Worm (Caenorhabditis elegans): Measurements from ENCODE around the gene C17H11.6.

The C17H11.6 gene

ce11 chrX:8203684-8204083, at the start of gene C17H11.6:
TSS of gene C17H11.6 (minus strand) at chrX:8203784.
- TF ChIP-seq unc-62 (GFP tag; optimal IDR thresholded peaks at IDR 0.05) = no peak

ce11 chrX:8252293-8252692, 48.7 kb upstream of the C17H11.6 start, which contains the start of gene M60.6:
TSS of gene M60.6 (minus strand) at chrX:8252458.
- TF ChIP-seq unc-62 (GFP tag; optimal IDR thresholded peaks at IDR 0.05) = no peak

DNA sequence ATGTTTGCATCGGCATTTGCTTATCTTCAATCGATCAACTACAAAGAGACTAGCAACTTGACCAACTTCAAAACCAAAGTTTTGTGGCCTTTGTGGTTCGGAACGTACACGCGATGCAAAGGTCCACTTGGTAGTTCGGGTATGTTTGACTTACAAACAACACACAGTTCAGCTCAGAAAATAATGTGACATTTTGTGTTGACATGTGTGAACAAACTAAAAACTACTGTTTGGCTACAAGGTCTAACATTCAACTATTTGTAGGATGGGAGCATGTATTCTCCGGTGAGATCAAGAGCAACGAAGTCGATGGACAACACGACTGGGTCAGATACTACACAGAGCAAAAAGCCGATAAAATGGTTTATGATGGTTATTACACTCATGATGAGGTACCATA, 43.5 kb upstream of the C17H11.6 start:
- no peak for TF ChIP-seq unc-62 (GFP tag; optimal IDR thresholded peaks at IDR 0.05)

ce11 chrX:8246126-8246525, 42.5 kb upstream of the C17H11.6 start, which contains the start of gene kqt-2:
TSS of gene kqt-2 (minus strand) at chrX:8246369.
- TF ChIP-seq unc-62 (GFP tag; optimal IDR thresholded peaks at IDR 0.05) = no peak

DNA sequence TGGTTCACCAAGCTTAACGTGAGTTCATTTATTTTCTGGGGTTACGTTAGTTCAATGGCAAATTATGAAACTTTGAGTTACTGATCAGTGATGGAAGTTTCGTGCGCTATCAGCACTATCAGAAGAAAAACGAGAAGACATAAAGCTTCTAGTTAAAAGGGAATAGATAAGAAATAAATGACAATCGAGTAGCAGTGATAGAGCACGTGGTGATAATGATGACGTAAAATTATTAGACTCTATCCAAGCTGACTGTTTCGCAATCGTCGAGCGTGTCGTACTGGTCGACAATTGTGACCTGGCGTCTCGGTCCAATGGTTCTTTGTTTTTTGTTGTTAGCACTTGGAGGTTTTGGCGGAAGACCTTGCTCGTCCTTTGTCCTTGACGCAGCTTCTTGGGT, 39.5 kb upstream of the C17H11.6 start:
- no peak for TF ChIP-seq unc-62 (GFP tag; optimal IDR thresholded peaks at IDR 0.05)

ce11 chrX:8241906-8242305, 38.3 kb upstream of the C17H11.6 start, which contains the start of gene endu-2:
TSS of gene endu-2 (plus strand) at chrX:8242301.
- TF ChIP-seq unc-62 (GFP tag; optimal IDR thresholded peaks at IDR 0.05) = no peak

- no peak for TF ChIP-seq unc-62 (GFP tag; optimal IDR thresholded peaks at IDR 0.05)
Measured at ce11 chrX:8238639-8239055, 35.1 kb upstream of the C17H11.6 start.

DNA sequence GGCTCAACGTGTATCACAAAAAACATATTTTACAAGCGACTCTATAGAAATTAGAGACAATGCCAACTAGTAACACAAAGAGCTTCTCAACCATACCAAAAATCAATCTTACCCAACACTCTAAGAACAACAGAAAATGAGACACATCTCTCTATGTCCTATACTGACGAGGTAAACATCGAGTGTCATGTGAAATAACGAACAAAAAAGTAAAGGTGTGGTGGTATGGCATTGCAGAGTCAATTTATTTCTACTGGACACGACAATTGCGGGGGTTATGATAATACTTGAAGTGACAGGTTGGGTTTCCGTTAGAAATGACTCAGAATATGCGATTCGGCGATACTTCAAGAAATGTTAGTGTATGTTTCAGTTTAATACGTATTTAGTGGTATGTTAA, 32.9 kb upstream of the C17H11.6 start:
- no peak for TF ChIP-seq unc-62 (GFP tag; optimal IDR thresholded peaks at IDR 0.05)

- no peak for TF ChIP-seq unc-62 (GFP tag; optimal IDR thresholded peaks at IDR 0.05)
Measured at ce11 chrX:8235994-8236393, 32.4 kb upstream of the C17H11.6 start, which contains the start of gene M60.4. TSS of gene M60.4 (minus strand) at chrX:8236314.

DNA sequence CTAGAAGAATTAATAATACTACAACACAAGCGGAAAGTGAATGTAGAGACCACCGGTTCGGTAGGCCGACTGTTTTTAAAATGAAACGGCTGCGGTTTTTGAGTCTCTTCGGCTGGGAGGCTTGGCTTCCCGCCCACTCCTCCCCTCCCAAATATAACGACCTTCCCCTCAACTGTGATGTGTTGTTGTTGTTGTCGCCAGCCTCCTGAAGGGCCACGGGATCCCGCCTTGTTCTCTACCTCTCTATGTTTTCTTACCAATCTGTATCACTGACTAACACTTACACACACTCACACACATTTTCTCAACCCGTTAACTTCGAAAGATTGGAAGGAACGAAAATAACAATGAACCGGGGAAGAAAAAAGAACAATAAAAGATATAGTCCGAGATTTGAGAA, 30.0 kb upstream of the C17H11.6 start:
- no peak for TF ChIP-seq unc-62 (GFP tag; optimal IDR thresholded peaks at IDR 0.05)

- TF ChIP-seq unc-62 (GFP tag; optimal IDR thresholded peaks at IDR 0.05) = no peak
Measured at ce11 chrX:8231858-8232257, 28.3 kb upstream of the C17H11.6 start, which contains the start of gene K02A6.3. TSS of gene K02A6.3 (minus strand) at chrX:8231931.

DNA sequence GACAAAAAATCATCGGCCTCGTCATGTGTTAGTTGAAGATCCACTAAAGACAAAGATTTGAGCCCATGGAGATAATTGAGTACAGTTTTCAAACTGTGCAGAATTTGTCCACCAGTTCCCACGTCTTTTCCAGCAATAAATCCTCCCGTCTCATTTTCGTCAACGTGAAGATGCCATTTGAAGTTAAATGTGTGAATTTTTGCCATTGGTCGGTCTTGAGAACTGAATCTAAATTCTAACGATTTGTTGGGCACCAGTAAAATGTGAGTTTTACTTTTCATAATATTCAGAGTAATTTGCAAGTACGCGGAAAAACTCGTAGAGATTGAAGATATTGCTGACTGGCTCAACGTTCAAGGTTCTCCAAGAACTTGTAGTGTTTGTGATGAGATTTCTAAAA, 27.0 kb upstream of the C17H11.6 start:
- no peak for TF ChIP-seq unc-62 (GFP tag; optimal IDR thresholded peaks at IDR 0.05)

DNA sequence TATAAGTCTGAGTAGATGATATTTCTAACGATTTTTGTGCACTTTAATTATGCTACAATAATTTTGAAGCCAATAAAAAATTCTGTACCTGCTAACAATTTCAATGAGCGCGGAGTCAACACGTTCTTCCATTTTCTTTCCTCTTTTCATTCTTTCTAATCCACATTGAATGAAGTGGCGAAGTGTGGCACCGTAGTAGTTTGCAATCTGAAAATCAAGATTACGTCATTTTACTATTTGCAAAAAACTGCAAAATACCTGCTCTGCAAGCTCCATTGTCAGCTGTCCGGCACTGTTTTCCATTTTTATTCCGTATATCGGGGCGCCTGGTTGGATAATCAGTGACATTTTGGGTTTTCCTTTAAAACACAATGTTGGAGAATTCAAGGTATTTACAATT, 25.6 kb upstream of the C17H11.6 start:
- no peak for TF ChIP-seq unc-62 (GFP tag; optimal IDR thresholded peaks at IDR 0.05)

DNA sequence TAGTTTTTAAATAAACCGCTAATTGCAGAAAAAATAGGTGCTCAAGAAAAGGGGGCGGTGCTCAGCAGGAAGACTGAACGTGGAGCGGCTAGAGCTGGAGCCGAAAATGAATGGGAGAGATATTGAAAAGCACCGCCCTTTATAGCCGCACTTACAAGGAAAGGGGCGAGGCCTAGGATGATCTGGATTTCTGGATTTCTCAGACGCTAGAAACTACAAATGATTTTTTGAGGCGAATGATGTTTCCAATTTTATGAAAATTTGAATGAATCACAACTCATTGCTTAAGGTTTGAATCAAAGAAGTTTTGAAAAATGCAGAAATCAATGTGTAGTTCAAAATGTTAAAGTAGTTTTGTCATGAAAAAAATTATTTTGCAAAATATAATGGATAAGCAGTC, 21.3 kb upstream of the C17H11.6 start, which contains the start of gene K02A6.2:
TSS of gene K02A6.2 (minus strand) at position 101 of the 400 bp plus-strand sequence.
- no peak for TF ChIP-seq unc-62 (GFP tag; optimal IDR thresholded peaks at IDR 0.05)

ce11 chrX:8219428-8219827, 15.8 kb upstream of the C17H11.6 start, which contains the start of gene K02A6.1:
TSS of gene K02A6.1 (plus strand) at chrX:8219728.
- no peak for TF ChIP-seq unc-62 (GFP tag; optimal IDR thresholded peaks at IDR 0.05)

ce11 chrX:8218653-8219052, 15.1 kb upstream of the C17H11.6 start, which contains the start of gene K02A6.4:
TSS of gene K02A6.4 (minus strand) at chrX:8218753.
- TF ChIP-seq unc-62 (GFP tag; optimal IDR thresholded peaks at IDR 0.05) = no peak

DNA sequence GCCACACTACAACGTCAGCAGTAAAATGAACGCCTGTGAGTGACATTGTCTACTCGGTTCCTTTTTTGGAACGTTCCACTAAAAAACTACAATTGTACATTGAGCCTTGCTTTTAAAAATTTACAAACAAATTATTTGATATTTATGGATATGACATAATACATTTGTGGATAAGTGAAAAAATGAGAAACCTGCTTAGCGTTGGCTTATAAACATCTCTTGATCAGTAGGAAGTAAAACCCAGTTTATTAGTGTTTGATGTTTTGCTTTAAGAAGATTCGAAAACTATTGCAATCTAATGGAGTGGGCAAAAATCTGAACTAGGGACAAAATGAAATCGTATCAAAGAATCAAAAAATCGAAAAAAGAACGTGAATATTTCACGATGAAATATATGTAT, 13.4 kb upstream of the C17H11.6 start:
- no peak for TF ChIP-seq unc-62 (GFP tag; optimal IDR thresholded peaks at IDR 0.05)
